Worm (Caenorhabditis elegans) whole organism, mixed stage, embryonic: ENCODE results near the gene mai-1.

Experiments used
- M03D4.4 ChIP-seq: sonication (generic microtip); optimal IDR thresholded peaks from 2 replicates; lab custom pipeline; 2017; ENCODE audit warnings: mild to moderate bottlenecking, missing genetic modification characterization, missing compliant biosample characterization
- blmp-1 ChIP-seq: fragments of 150-350 bp; optimal IDR thresholded peaks from 2 replicates; lab custom pipeline; 2014; ENCODE audit warnings: missing biosample characterization, missing genetic modification characterization
- ceh-39 ChIP-seq: fragments of 150-350 bp; optimal IDR thresholded peaks from 2 replicates; lab custom pipeline; 2014; ENCODE audit warnings: missing biosample characterization, missing genetic modification characterization
- ceh-43 ChIP-seq: fragments of 200-800 bp; sonication (Bioruptor generic); optimal IDR thresholded peaks from 2 replicates; lab custom pipeline; 2018; ENCODE audit warnings: mild to moderate bottlenecking, missing genetic modification characterization, moderate library complexity, missing compliant biosample characterization
- ceh-83 ChIP-seq: fragments of 200-800 bp; sonication (Bioruptor generic); optimal IDR thresholded peaks from 2 replicates; lab custom pipeline; 2018; ENCODE audit warnings: mild to moderate bottlenecking, missing genetic modification characterization, missing compliant biosample characterization
- ces-1 ChIP-seq: fragments of 150-350 bp; optimal IDR thresholded peaks from 2 replicates; lab custom pipeline; 2014; ENCODE audit warnings: missing biosample characterization, missing genetic modification reagents, missing genetic modification characterization
- cnd-1 ChIP-seq: fragments of 200-800 bp; sonication (Bioruptor generic); optimal IDR thresholded peaks from 2 replicates; lab custom pipeline; 2018; ENCODE audit warnings: mild to moderate bottlenecking, missing genetic modification characterization, missing compliant biosample characterization
- drap-1 ChIP-seq: fragments of 200-800 bp; sonication (Bioruptor generic); optimal IDR thresholded peaks from 3 replicates; lab custom pipeline; 2018; ENCODE audit warnings: mild to moderate bottlenecking, missing genetic modification characterization, missing compliant biosample characterization
- elt-1 ChIP-seq: sonication (generic microtip); optimal IDR thresholded peaks from 2 replicates; lab custom pipeline; 2017; ENCODE audit warnings: missing genetic modification characterization, mild to moderate bottlenecking, missing compliant biosample characterization, antibody characterized with exemption, moderate library complexity, borderline replicate concordance; ENCODE audit not compliant: insufficient read depth
- elt-3 ChIP-seq: fragments of 150-350 bp; optimal IDR thresholded peaks from 2 replicates; lab custom pipeline; 2014; ENCODE audit warnings: missing biosample characterization, missing genetic modification characterization
- ham-2 ChIP-seq: fragments of 200-800 bp; sonication (Bioruptor generic); optimal IDR thresholded peaks from 2 replicates; lab custom pipeline; 2018; ENCODE audit warnings: mild to moderate bottlenecking, missing genetic modification characterization, missing compliant biosample characterization
- hlh-1 ChIP-seq: fragments of 150-350 bp; optimal IDR thresholded peaks from 2 replicates; lab custom pipeline; 2014; ENCODE audit warnings: missing biosample characterization, missing genetic modification reagents, missing genetic modification characterization
- lin-13 ChIP-seq: fragments of 150-350 bp; optimal IDR thresholded peaks from 2 replicates; lab custom pipeline; 2014; ENCODE audit warnings: missing biosample characterization, missing genetic modification characterization
- lin-32 ChIP-seq: fragments of 200-800 bp; sonication (Bioruptor generic); optimal IDR thresholded peaks from 2 replicates; lab custom pipeline; 2018; ENCODE audit warnings: mild to moderate bottlenecking, missing genetic modification characterization, missing compliant biosample characterization
- lsy-2 ChIP-seq: fragments of 150-350 bp; optimal IDR thresholded peaks from 2 replicates; lab custom pipeline; 2014; ENCODE audit warnings: missing biosample characterization, missing genetic modification characterization
- mab-5 ChIP-seq: fragments of 150-350 bp; optimal IDR thresholded peaks from 2 replicates; lab custom pipeline; 2014; ENCODE audit warnings: missing biosample characterization, missing genetic modification characterization
- mep-1 ChIP-seq: fragments of 150-350 bp; optimal IDR thresholded peaks from 2 replicates; lab custom pipeline; 2017; ENCODE audit warnings: missing biosample characterization, missing genetic modification reagents, missing genetic modification characterization, inconsistent platforms
- mls-2 ChIP-seq: sonication (generic microtip); optimal IDR thresholded peaks from 2 replicates; lab custom pipeline; 2016; ENCODE audit warnings: mild to moderate bottlenecking, missing genetic modification characterization, moderate library complexity, missing compliant biosample characterization
- nhr-12 ChIP-seq: fragments of 150-350 bp; optimal IDR thresholded peaks from 2 replicates; lab custom pipeline; 2014; ENCODE audit warnings: missing biosample characterization, missing genetic modification characterization
- nhr-2 ChIP-seq: fragments of 150-350 bp; optimal IDR thresholded peaks from 2 replicates; lab custom pipeline; 2014; ENCODE audit warnings: missing biosample characterization, missing genetic modification characterization
- nhr-237 ChIP-seq: fragments of 150-350 bp; optimal IDR thresholded peaks from 2 replicates; lab custom pipeline; 2014; ENCODE audit warnings: missing biosample characterization, missing genetic modification characterization
- nhr-76 ChIP-seq: sonication (generic microtip); optimal IDR thresholded peaks from 2 replicates; lab custom pipeline; 2017; ENCODE audit warnings: missing biosample characterization, missing genetic modification characterization
- pha-4 ChIP-seq: fragments of 150-350 bp; optimal IDR thresholded peaks from 2 replicates; lab custom pipeline; 2018; ENCODE audit warnings: missing biosample characterization, missing genetic modification reagents, missing genetic modification characterization
- sem-2 ChIP-seq: fragments of 200-800 bp; sonication (Bioruptor generic); optimal IDR thresholded peaks from 2 replicates; lab custom pipeline; 2018; ENCODE audit warnings: mild to moderate bottlenecking, missing genetic modification characterization, missing compliant biosample characterization
- snpc-4 ChIP-seq: fragments of 150-350 bp; optimal IDR thresholded peaks from 2 replicates; lab custom pipeline; 2014; ENCODE audit warnings: missing biosample characterization, missing genetic modification characterization
- sptf-1 ChIP-seq: sonication (generic microtip); optimal IDR thresholded peaks from 2 replicates; lab custom pipeline; 2017; ENCODE audit warnings: mild to moderate bottlenecking, missing genetic modification characterization, moderate library complexity, missing compliant biosample characterization
- unc-120 ChIP-seq: sonication (generic microtip); optimal IDR thresholded peaks from 2 replicates; lab custom pipeline; 2017; ENCODE audit warnings: missing genetic modification characterization, missing compliant biosample characterization; ENCODE audit not compliant: poor library complexity, severe bottlenecking
- unc-39 ChIP-seq: fragments of 150-350 bp; optimal IDR thresholded peaks from 2 replicates; lab custom pipeline; 2014; ENCODE audit warnings: missing biosample characterization, missing genetic modification characterization
- unc-62 ChIP-seq: fragments of 150-350 bp; optimal IDR thresholded peaks from 2 replicates; lab custom pipeline; 2014; ENCODE audit warnings: missing biosample characterization, missing genetic modification reagents, missing genetic modification characterization
- zip-8 ChIP-seq: fragments of 150-350 bp; optimal IDR thresholded peaks from 2 replicates; lab custom pipeline; 2014; ENCODE audit warnings: missing biosample characterization, missing genetic modification characterization
- ztf-11 ChIP-seq: fragments of 150-350 bp; optimal IDR thresholded peaks from 2 replicates; lab custom pipeline; 2014; ENCODE audit warnings: missing biosample characterization, missing genetic modification characterization

mai-1 gene

DNA sequence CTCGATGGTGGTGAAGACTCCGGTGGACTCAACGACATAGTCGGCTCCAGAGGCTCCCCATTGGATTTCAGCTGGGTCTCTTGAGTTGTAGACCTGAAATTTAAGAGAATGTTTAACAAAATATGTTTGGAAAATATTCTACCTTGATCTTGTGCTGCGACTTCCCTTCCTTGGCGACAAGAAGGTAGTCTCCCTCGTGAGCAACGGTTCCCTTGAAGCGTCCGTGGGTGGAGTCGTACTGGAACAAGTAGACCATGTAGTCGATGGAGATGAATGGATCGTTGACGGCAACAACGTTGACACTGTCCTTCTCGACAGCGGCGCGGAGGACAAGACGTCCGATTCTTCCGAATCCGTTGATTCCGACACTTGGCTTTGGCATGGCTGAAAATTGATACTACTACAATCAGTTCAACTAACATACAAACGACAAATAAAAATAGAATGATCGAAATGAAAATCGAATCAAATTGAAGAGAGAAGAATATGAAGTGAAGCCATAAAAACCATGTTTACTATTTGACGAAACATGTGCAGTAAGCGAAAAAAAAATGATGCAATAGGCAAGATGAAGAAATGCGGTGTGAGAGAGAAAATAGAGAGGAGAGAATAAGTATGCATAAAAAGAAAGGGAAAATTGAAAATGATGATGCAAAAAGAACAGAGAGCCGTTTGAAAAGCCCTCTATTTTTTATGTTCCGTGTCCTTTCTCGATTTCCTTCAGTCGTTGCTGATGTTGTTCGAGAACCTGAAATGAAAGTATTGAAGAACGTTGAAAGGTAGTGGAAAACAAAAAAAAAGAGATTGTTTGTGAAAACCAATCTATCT lies 1.9 kb downstream of the mai-1 start, which contains the start of gene gpd-2:
Gene gpd-2, minus strand, starts transcription at position 384 of the 828 bp plus-strand sequence.
- TF ChIP-seq unc-39 (tag; lab: Kevin White, UChicago) (no peak), lin-13 (no peak), mab-5 (tag; lab: Kevin White, UChicago) (no peak), cnd-1 (tag; lab: Kevin White, UChicago) (no peak), ztf-11 (tag; lab: Kevin White, UChicago) (no peak), ceh-43 (GFP tag; lab: Kevin White, UChicago) (no peak), zip-8 (tag; lab: Kevin White, UChicago) (no peak), nhr-76 (no peak), lin-32 (no peak), ceh-83 (GFP tag; lab: Kevin White, UChicago) (no peak), snpc-4 (no peak), elt-3 (tag; lab: Kevin White, UChicago) (no peak), ham-2 (no peak), sem-2 (GFP tag; lab: Kevin White, UChicago) (no peak)

DNA sequence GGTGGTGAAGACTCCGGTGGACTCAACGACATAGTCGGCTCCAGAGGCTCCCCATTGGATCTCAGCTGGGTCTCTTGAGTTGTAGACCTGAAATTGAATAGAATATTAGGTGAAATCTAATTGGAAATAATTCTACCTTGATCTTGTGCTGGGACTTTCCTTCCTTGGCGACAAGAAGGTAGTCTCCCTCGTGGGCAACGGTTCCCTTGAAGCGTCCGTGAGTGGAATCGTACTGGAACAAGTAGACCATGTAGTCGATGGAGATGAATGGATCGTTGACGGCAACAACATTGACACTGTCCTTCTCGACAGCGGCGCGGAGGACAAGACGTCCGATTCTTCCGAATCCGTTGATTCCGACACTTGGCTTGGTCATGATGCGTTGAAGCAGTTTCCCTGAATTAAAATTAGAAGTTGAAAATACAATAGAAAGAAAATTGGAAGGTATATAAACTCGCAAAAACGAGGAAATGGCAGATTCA lies 3.4 kb downstream of the mai-1 start, which contains the start of gene gpd-3:
Gene gpd-3, minus strand, starts transcription at position 396 of the 482 bp plus-strand sequence.
- no peak for TF ChIP-seq lin-13
- no peak for TF ChIP-seq ceh-83 (GFP tag; lab: Kevin White, UChicago)
- no peak for TF ChIP-seq ham-2
- no peak for TF ChIP-seq drap-1 (GFP tag; lab: Kevin White, UChicago)
- no peak for TF ChIP-seq ceh-43 (GFP tag; lab: Kevin White, UChicago)
- no peak for TF ChIP-seq unc-39 (tag; lab: Kevin White, UChicago)
- no peak for TF ChIP-seq blmp-1 (tag; lab: Kevin White, UChicago)
- no peak for TF ChIP-seq ztf-11 (tag; lab: Kevin White, UChicago)
- TF ChIP-seq nhr-237 (tag; lab: Kevin White, UChicago): no peak
- TF ChIP-seq nhr-2 (tag; lab: Kevin White, UChicago): no peak
- TF ChIP-seq sem-2 (GFP tag; lab: Kevin White, UChicago): no peak
- TF ChIP-seq sptf-1: no peak
- TF ChIP-seq M03D4.4 (tag; lab: Kevin White, UChicago): no peak
- no peak for TF ChIP-seq elt-1 (tag; lab: Kevin White, UChicago)
- TF ChIP-seq hlh-1 (tag; lab: Kevin White, UChicago): no peak
- no peak for TF ChIP-seq mab-5 (tag; lab: Kevin White, UChicago)
- TF ChIP-seq, all 35 proteins: peak for 0

- TF ChIP-seq lin-32 (no peak), ceh-83 (GFP tag; lab: Kevin White, UChicago) (no peak), hlh-1 (tag; lab: Kevin White, UChicago) (peak; percentile 17), unc-62 (GFP tag; lab: Kevin White, UChicago) (peak; percentile 55), pha-4 (tag; lab: Kevin White, UChicago) (peak; percentile 65), ces-1 (GFP tag; lab: Kevin White, UChicago) (peak; percentile 65), lsy-2 (tag; lab: Kevin White, UChicago) (no peak), ham-2 (no peak)
Measured at ce11 chrX:3111687-3112086, 4.7 kb downstream of the mai-1 start.

ce11 chrX:3111066-3111465 lies 5.3 kb downstream of the mai-1 start:
- TF ChIP-seq ceh-83 (GFP tag; lab: Kevin White, UChicago) (no peak), ces-1 (GFP tag; lab: Kevin White, UChicago) (peak; percentile 48), sptf-1 (no peak)

DNA sequence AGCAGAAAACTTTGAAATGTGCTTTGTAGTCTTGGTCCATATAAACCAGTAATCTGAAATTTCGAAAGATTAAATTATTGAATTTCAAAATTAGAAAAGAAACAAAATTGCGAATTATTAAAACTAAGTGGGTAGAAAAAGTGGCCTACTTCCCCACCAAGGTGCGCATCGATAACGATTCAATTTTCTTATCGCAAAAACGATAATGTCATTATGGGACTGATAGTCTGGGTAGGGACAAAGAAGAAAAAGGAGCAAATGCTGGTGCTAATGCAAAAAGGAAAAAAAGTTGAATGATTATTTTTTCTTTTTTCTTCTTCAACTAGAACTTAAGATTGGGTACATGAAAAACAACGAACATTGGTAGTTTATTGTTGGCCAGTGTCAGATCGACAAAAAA lies 5.8 kb downstream of the mai-1 start, which contains the start of gene gpcp-1:
Gene gpcp-1, minus strand, starts transcription at position 53 of the 400 bp plus-strand sequence.
- no peak for TF ChIP-seq nhr-12 (tag; lab: Kevin White, UChicago)
- no peak for TF ChIP-seq M03D4.4 (tag; lab: Kevin White, UChicago)
- no peak for TF ChIP-seq mep-1 (tag; lab: Kevin White, UChicago)
- no peak for TF ChIP-seq unc-120 (tag; lab: Kevin White, UChicago)
- TF ChIP-seq ceh-39 (tag; lab: Kevin White, UChicago): no peak
- no peak for TF ChIP-seq lin-32
- no peak for TF ChIP-seq mls-2
- TF ChIP-seq sptf-1: no peak
- TF ChIP-seq elt-1 (tag; lab: Kevin White, UChicago): no peak
- no peak for TF ChIP-seq nhr-237 (tag; lab: Kevin White, UChicago)
- no peak for TF ChIP-seq sem-2 (GFP tag; lab: Kevin White, UChicago)
- TF ChIP-seq, all 35 proteins: peak for 0
